Fruit fly (Drosophila melanogaster) ovary, adult (tissue): ENCODE measurements around the gene CG1847.

Experiments
- CG17801 ChIP-seq: fragments of 200-800 bp; optimal IDR thresholded peaks from 2 replicates; lab custom pipeline; 2019; ENCODE audit warnings: missing biosample characterization, mild to moderate bottlenecking, missing genetic modification characterization, moderate library complexity; ENCODE audit not compliant: partially characterized antibody

Gene CG1847

dm6 chrX:11868866-11869265, at the start of gene CG1847, which contains the start of gene Nrd1:
CG1847 (plus strand) TSS chrX:11869170.
Nrd1 (minus strand) TSS chrX:11868893.
- no peak for TF ChIP-seq CG17801 (GFP tag; lab: Kevin White, UChicago)

- TF ChIP-seq CG17801 (GFP tag; lab: Kevin White, UChicago) = no peak
These were observed 49.6 kb upstream of the CG1847 start for dm6 chrX:11819241-11819862.

- TF ChIP-seq CG17801 (GFP tag; lab: Kevin White, UChicago) = peak; percentile 83
These were observed 48.5 kb upstream of the CG1847 start for dm6 chrX:11820284-11821075.

dm6 chrX:11821946-11822345, 47.0 kb upstream of the CG1847 start:
- peak; percentile 31 for TF ChIP-seq CG17801 (GFP tag; lab: Kevin White, UChicago)

dm6 chrX:11823003-11823402, 46.0 kb upstream of the CG1847 start:
- peak; percentile 83 for TF ChIP-seq CG17801 (GFP tag; lab: Kevin White, UChicago)

dm6 chrX:11828336-11829007, 40.5 kb upstream of the CG1847 start:
- no peak for TF ChIP-seq CG17801 (GFP tag; lab: Kevin White, UChicago)

- TF ChIP-seq CG17801 (GFP tag; lab: Kevin White, UChicago) = no peak
These were observed 31.0 kb upstream of the CG1847 start, which contains the start of gene CG15741 for dm6 chrX:11837926-11838325. CG15741 (minus strand) TSS chrX:11838026.

dm6 chrX:11839308-11839707, 29.7 kb upstream of the CG1847 start, which contains the start of gene Cyp28c1:
Cyp28c1 (plus strand) TSS chrX:11839608.
- no peak for TF ChIP-seq CG17801 (GFP tag; lab: Kevin White, UChicago)

dm6 chrX:11841702-11842378, 27.1 kb upstream of the CG1847 start:
- no peak for TF ChIP-seq CG17801 (GFP tag; lab: Kevin White, UChicago)

- TF ChIP-seq CG17801 (GFP tag; lab: Kevin White, UChicago) = no peak
These were observed 22.8 kb upstream of the CG1847 start, which contains the start of gene CG15740 for dm6 chrX:11846049-11846718. CG15740 (minus strand) TSS chrX:11846099.

- no peak for TF ChIP-seq CG17801 (GFP tag; lab: Kevin White, UChicago)
These were observed 20.3 kb upstream of the CG1847 start for dm6 chrX:11848507-11849264.

dm6 chrX:11849267-11849666, 19.7 kb upstream of the CG1847 start:
- no peak for TF ChIP-seq CG17801 (GFP tag; lab: Kevin White, UChicago)

- peak; percentile 66 for TF ChIP-seq CG17801 (GFP tag; lab: Kevin White, UChicago)
These were observed 16.7 kb upstream of the CG1847 start, which contains the start of gene p24-1 for dm6 chrX:11852310-11852709. p24-1 (minus strand) TSS chrX:11852530.
